Worm (Caenorhabditis elegans): ENCODE results near the gene set-6.
"Not testable (repeated sequence)": the region's sequence is repeated elsewhere in the genome, so short reads cannot be mapped to it uniquely, and the experiment has no call there.

Gene set-6

DNA sequence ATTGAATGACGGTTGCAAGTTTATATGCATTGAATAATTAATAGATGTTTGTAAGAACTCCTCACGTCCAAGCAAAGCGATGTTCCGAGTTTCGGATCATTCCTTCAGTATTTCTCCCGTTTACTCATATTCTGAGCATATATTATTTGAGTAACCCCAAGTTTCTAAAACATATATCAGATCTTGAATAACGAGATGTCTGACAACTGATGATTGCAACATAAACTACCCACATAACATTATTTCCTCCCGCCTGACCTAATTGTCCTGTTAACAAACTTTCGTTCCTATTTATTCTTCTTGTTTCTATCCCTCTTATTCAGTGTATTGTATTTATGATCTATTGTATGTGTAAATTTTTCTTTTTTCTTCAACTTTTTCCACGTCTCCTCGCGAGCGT lies 13.4 kb downstream of the set-6 start, which contains the start of gene C49F5.13:
C49F5.13 (plus strand) TSS at position 301 of the 400 bp plus-strand sequence.
- TF ChIP-seq repo-1 (tag; optimal IDR thresholded peaks at IDR 0.05); F49E8.2 (tag; optimal IDR thresholded peaks at IDR 0.05; ENCODE audit: insufficient read depth); lag-1 (GFP tag; IDR thresholded peaks at IDR 0.05): not testable (repeated sequence)

DNA sequence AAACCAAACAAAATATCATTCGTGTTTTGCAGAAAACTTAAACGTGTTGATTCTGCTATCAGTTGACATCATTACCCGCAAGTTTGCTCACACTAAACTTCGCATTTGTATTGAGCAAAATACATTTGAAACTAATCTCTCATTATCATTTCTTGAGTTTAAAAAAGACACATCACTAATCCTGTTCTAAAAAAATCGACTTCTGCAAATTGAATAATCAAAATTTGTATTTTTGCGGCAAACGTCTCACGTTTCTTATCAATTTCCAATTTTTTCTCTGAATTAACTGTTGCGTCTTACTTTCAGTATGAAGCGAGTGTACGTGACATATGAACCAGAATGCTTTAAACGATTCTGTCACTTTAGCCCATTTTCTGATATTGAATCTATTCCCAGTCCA lies 14.6 kb downstream of the set-6 start, which contains the start of gene C49F5.8:
C49F5.8 (plus strand) TSS at position 301 of the 400 bp plus-strand sequence.
- TF ChIP-seq nhr-80 (tag; optimal IDR thresholded peaks at IDR 0.05) (peak; percentile 7), tbx-9 (tag; optimal IDR thresholded peaks at IDR 0.05; ENCODE audit: borderline replicate concordance) (no peak)

DNA sequence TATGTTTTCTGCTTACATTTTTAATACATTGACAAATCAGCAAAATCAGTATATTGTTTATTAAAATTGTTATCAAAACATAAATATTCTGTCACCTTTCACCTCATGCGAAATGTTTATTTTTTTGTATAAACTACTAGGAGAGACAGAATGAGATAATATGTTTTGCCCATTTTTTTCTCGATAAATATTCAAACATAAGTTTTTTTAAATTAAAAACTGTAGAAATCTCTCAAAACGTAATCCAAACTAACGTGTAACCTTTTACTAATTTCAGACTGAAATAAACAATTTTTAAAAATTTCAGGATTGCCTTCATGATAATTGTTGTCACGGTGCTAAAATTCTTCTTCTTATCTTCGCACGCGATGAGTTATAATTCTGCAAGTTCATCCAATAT lies 17.2 kb downstream of the set-6 start, which contains the start of gene T08D10.5:
T08D10.5 (plus strand) TSS at position 301 of the 400 bp plus-strand sequence.
- TF ChIP-seq hrde-1 (tag; optimal IDR thresholded peaks at IDR 0.05; ENCODE audit: borderline replicate concordance) (no peak), somi-1 (GFP tag; optimal IDR thresholded peaks at IDR 0.05) (no peak), unc-62 (GFP tag; optimal IDR thresholded peaks at IDR 0.05) (no peak), ztf-25 (GFP tag; IDR thresholded peaks at IDR 0.05) (no peak), hsf-1 (GFP tag; IDR thresholded peaks at IDR 0.05) (no peak), F49E8.2 (tag; optimal IDR thresholded peaks at IDR 0.05; ENCODE audit: insufficient read depth) (no peak), mxl-1 (tag; optimal IDR thresholded peaks at IDR 0.05) (no peak), Y95B8A.8 (GFP tag; IDR thresholded peaks at IDR 0.05) (no peak)

DNA sequence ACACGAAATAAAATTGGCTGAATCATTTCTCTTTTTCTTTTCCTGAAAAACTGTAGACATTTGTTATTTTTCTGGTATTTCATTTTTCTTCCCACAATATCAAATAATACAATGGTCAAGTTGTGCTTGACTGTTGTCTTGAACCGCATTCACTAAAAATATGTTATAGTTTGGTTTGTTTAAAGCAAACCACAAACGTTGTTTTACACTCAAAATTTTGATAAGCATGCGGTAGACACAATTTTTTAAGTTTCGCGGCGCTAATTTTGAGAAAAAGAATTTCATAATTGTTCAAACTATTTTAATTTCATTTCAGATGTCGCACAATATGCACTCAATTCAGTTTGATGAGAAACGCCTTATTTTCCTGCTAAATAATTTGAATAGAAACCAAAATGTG lies 19.4 kb downstream of the set-6 start, which contains the start of gene T08D10.3:
T08D10.3 (plus strand) TSS at position 301 of the 400 bp plus-strand sequence.
- TF ChIP-seq nhr-120 (GFP tag; IDR thresholded peaks at IDR 0.05): no peak
- peak; percentile 8 for TF ChIP-seq nhr-80 (tag; optimal IDR thresholded peaks at IDR 0.05)
- no peak for TF ChIP-seq Y53G8AR.9 (GFP tag; conservative IDR thresholded peaks at IDR 0.05)
- no peak for TF ChIP-seq C17E4.6 (GFP tag; IDR thresholded peaks at IDR 0.05)
- TF ChIP-seq hlh-12 (tag; optimal IDR thresholded peaks at IDR 0.05): no peak
- no peak for TF ChIP-seq pha-4 (tag; optimal IDR thresholded peaks at IDR 0.05)

DNA sequence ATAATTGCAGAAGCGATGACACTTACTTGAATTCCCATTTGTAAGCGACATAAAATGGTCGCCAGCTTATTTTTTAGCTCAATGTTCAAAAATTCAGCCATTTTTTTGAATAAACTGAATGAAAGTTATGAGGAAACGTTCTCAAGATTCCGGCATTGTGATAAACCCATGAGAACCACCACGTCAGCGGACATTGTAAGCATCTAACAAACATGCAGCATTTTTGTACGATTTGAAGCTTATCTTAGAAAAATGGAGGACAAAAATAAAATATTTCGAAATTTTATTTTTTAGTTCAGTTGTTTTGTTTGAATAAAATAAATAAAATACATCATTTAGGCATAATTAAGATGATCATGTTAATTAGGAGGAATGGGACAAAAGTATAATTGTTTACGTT lies 21.2 kb downstream of the set-6 start, which contains the start of gene T08D10.4:
T08D10.4 (minus strand) TSS at position 101 of the 400 bp plus-strand sequence.
- TF ChIP-seq ceh-58 (GFP tag; IDR thresholded peaks at IDR 0.05): no peak
- no peak for TF ChIP-seq lag-1 (GFP tag; IDR thresholded peaks at IDR 0.05)
- no peak for TF ChIP-seq mxl-1 (tag; optimal IDR thresholded peaks at IDR 0.05)
- no peak for TF ChIP-seq aptf-2 (GFP tag; conservative IDR thresholded peaks at IDR 0.05)
- no peak for TF ChIP-seq lsl-1 (GFP tag; optimal IDR thresholded peaks at IDR 0.05)
- TF ChIP-seq F22D6.2 (tag; optimal IDR thresholded peaks at IDR 0.05): no peak
- TF ChIP-seq ztf-26 (tag; optimal IDR thresholded peaks at IDR 0.05): no peak
- no peak for TF ChIP-seq attf-5 (GFP tag; optimal IDR thresholded peaks at IDR 0.05)
- TF ChIP-seq somi-1 (GFP tag; optimal IDR thresholded peaks at IDR 0.05): no peak
- no peak for TF ChIP-seq mel-28 (tag; optimal IDR thresholded peaks at IDR 0.05; ENCODE audit: borderline replicate concordance)
- no peak for TF ChIP-seq tbp1 (GFP tag; optimal IDR thresholded peaks at IDR 0.05)
- no peak for TF ChIP-seq F57C9.4 (tag; optimal IDR thresholded peaks at IDR 0.05)
- no peak for TF ChIP-seq nhr-27 (tag; optimal IDR thresholded peaks at IDR 0.05)
- TF ChIP-seq ztf-25 (GFP tag; IDR thresholded peaks at IDR 0.05): no peak
- TF ChIP-seq ztf-3 (GFP tag; optimal IDR thresholded peaks at IDR 0.05): no peak
- TF ChIP-seq him-1 (tag; optimal IDR thresholded peaks at IDR 0.05): no peak
- no peak for TF ChIP-seq ceh-40 (GFP tag; IDR thresholded peaks at IDR 0.05)

DNA sequence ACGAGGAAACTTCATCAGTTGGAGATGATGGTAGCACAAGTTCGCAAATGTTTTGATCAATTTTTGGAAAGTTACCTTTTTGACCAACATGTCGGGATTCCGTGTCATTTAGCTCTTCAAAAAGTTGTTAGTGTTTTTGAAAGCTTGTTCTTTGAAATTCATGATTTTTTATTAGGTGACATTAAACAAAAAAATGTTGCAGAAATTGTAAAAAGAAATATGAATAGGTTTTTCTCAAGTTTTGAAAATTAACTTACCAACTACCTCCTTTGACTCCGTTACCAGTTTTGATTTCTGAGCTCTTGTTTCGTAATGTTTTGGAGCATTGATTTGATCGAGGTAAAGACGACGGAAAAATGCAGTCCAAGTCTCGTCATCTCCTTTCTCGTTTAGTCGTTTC lies 22.4 kb downstream of the set-6 start:
- TF ChIP-seq attf-3 (GFP tag; conservative IDR thresholded peaks at IDR 0.05): no peak
- no peak for TF ChIP-seq unc-130 (GFP tag; optimal IDR thresholded peaks at IDR 0.05)
- TF ChIP-seq dox-1 (GFP tag; IDR thresholded peaks at IDR 0.05): no peak
- TF ChIP-seq F52B5.7 (tag; optimal IDR thresholded peaks at IDR 0.05): no peak
- no peak for TF ChIP-seq hlh-12 (tag; optimal IDR thresholded peaks at IDR 0.05)
- no peak for TF ChIP-seq atf-7 (tag; optimal IDR thresholded peaks at IDR 0.05)
- TF ChIP-seq attf-5 (GFP tag; optimal IDR thresholded peaks at IDR 0.05): no peak
- TF ChIP-seq D2030.7 (GFP tag; IDR thresholded peaks at IDR 0.05): no peak
- TF ChIP-seq let-607 (tag; optimal IDR thresholded peaks at IDR 0.05): no peak
- no peak for TF ChIP-seq hmg-20 (GFP tag; IDR thresholded peaks at IDR 0.05)
- TF ChIP-seq K11D2.4 (GFP tag; IDR thresholded peaks at IDR 0.05): no peak
- TF ChIP-seq efl-1 (GFP tag; optimal IDR thresholded peaks at IDR 0.05): no peak
- no peak for TF ChIP-seq ccch-3 (GFP tag; optimal IDR thresholded peaks at IDR 0.05)

Data from whole organism, young adult.